Fruit fly (Drosophila melanogaster): ENCODE data around the gene mthl7.
A peak's percentile ranks its signal among the peaks of the same experiment; 100 is the strongest.

mthl7 gene

DNA sequence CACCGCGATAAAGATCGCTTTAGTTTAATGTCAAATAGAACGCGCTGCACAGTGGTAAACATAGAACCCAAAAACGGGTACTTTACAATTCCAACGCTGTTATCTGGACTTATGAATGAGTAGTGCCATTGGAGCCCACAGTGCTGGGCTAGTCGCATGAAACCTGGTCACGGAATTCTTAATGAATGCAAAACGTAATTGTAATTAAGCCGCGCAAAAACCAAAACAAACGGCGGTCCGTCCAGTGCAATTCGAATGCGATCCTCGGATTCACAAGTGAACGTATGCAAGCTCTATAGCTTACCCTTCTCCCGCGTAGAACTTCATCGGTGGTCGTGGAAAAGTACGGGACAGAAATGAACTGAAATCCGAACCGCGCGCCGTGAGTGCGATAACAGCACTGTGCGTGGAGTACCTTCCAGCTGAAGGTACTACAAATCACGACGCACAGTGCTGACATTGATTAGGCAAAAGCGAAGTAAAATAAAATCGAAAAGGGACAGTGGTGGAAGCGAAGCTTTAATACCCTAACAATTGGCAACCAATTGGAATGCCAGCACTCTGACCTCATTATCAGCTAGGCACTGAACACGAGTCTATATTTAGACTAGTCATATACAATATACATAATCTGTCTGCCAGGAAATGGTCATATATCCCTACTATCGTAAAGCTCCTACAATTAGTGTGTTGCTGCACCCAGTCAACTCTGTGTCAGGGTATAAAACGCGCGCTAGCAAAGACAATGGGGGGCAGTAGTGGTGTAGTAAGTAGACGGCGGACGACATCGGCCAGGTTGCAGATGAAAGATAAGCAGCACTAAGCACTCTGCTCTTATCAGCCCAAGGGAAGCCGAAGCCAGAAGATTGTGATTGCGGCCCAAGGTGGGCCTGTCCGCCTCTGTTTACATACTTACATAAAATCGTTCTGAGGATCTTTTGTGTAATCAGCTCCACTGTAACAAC, 5.2 kb upstream of the mthl7 start (continued):
- no peak for TF ChIP-seq Dad (GFP tag; optimal IDR thresholded peaks at IDR 0.05)
- peak; percentile 30 for TF ChIP-seq Abd-B (GFP tag; optimal IDR thresholded peaks at IDR 0.05)
- no peak for TF ChIP-seq CG13894 (tag; optimal IDR thresholded peaks at IDR 0.05)
- TF ChIP-seq pb (GFP tag; optimal IDR thresholded peaks at IDR 0.05), result peak; percentile 31
- TF ChIP-seq Opbp (GFP tag; IDR thresholded peaks at IDR 0.05; ENCODE audit: partially characterized antibody), result no peak
- TF ChIP-seq croc (GFP tag; conservative IDR thresholded peaks at IDR 0.05), result no peak
- TF ChIP-seq CG2120 (GFP tag; optimal IDR thresholded peaks at IDR 0.05), result peak; percentile 74
- peak; percentile 70 for TF ChIP-seq gro (GFP tag; optimal IDR thresholded peaks at IDR 0.05)
- TF ChIP-seq Tbp (GFP tag; optimal IDR thresholded peaks at IDR 0.05), result no peak
- peak; percentile 38 for TF ChIP-seq CG12104 (GFP tag; optimal IDR thresholded peaks at IDR 0.05)
- TF ChIP-seq shn (GFP tag; optimal IDR thresholded peaks at IDR 0.05), result peak; percentile 65
- TF ChIP-seq CG10959 (GFP tag; IDR thresholded peaks at IDR 0.05), result no peak
- TF ChIP-seq rib (GFP tag; IDR thresholded peaks at IDR 0.05), result no peak
- TF ChIP-seq CG5180 (GFP tag; optimal IDR thresholded peaks at IDR 0.05), result peak; percentile 12
- peak; percentile 11 for TF ChIP-seq CG6683 (GFP tag; optimal IDR thresholded peaks at IDR 0.05)
- peak; percentile 9 for TF ChIP-seq CG10267 (tag; optimal IDR thresholded peaks at IDR 0.05)
- TF ChIP-seq CG17359 (tag; optimal IDR thresholded peaks at IDR 0.05), result peak; percentile 43
- TF ChIP-seq D (optimal IDR thresholded peaks at IDR 0.05), result peak; percentile 2
- peak; percentile 22 for TF ChIP-seq D (GFP tag; optimal IDR thresholded peaks at IDR 0.05)
- TF ChIP-seq CG31388 (GFP tag; optimal IDR thresholded peaks at IDR 0.05), result no peak
- no peak for TF ChIP-seq CG32767 (GFP tag; IDR thresholded peaks at IDR 0.05)
- peak; percentile 31 for TF ChIP-seq CG18476 (GFP tag; optimal IDR thresholded peaks at IDR 0.05)
- no peak for TF ChIP-seq bigmax (GFP tag; optimal IDR thresholded peaks at IDR 0.05)
- TF ChIP-seq CG31365 (tag; optimal IDR thresholded peaks at IDR 0.05), result no peak
- no peak for TF ChIP-seq CG15011 (GFP tag; optimal IDR thresholded peaks at IDR 0.05)
- no peak for TF ChIP-seq CG18619 (GFP tag; optimal IDR thresholded peaks at IDR 0.05)
- peak; percentile 12 for TF ChIP-seq CG13624 (GFP tag; optimal IDR thresholded peaks at IDR 0.05)
- peak; percentile 57 for TF ChIP-seq CG9609 (GFP tag; optimal IDR thresholded peaks at IDR 0.05)
- no peak for TF ChIP-seq CG15601 (tag; optimal IDR thresholded peaks at IDR 0.05)
- TF ChIP-seq ac (GFP tag; optimal IDR thresholded peaks at IDR 0.05), result no peak
- no peak for TF ChIP-seq CG13775 (GFP tag; optimal IDR thresholded peaks at IDR 0.05)
- peak; percentile 35 for TF ChIP-seq CG8089 (GFP tag; optimal IDR thresholded peaks at IDR 0.05)
- no peak for TF ChIP-seq usp (GFP tag; optimal IDR thresholded peaks at IDR 0.05)
- TF ChIP-seq Oaz (GFP tag; IDR thresholded peaks at IDR 0.05), result 0 out of 2 replicates have a peak, but pooled peaks have one; percentile 30
- TF ChIP-seq crc (GFP tag; optimal IDR thresholded peaks at IDR 0.05), result no peak
- TF ChIP-seq CG7786 (GFP tag; optimal IDR thresholded peaks at IDR 0.05), result peak; percentile 67
- peak; percentile 18 for TF ChIP-seq ems (GFP tag; optimal IDR thresholded peaks at IDR 0.05)
- TF ChIP-seq CG7357 (GFP tag; IDR thresholded peaks at IDR 0.05), result peak; percentile 53; the same call in 1 of the 3 replicates
- no peak for TF ChIP-seq CG17568 (GFP tag; optimal IDR thresholded peaks at IDR 0.05)
- TF ChIP-seq CG17802 (tag; optimal IDR thresholded peaks at IDR 0.05), result no peak
- no peak for TF ChIP-seq NFAT (GFP tag; IDR thresholded peaks at IDR 0.05)
- TF ChIP-seq bowl (GFP tag; IDR thresholded peaks at IDR 0.05), result no peak
- no peak for TF ChIP-seq CG2202 (tag; optimal IDR thresholded peaks at IDR 0.05)
- no peak for TF ChIP-seq nau (GFP tag; optimal IDR thresholded peaks at IDR 0.05)
- TF ChIP-seq CG11398 (GFP tag; optimal IDR thresholded peaks at IDR 0.05), result peak; percentile 46
- 0 out of 4 replicates have a peak, but pooled peaks have one; percentile 41 for TF ChIP-seq chinmo (GFP tag; IDR thresholded peaks at IDR 0.05; ENCODE audit: partially characterized antibody)
- TF ChIP-seq CG16863 (GFP tag; optimal IDR thresholded peaks at IDR 0.05), result peak; percentile 63
- peak; percentile 21 for TF ChIP-seq disco-r (GFP tag; optimal IDR thresholded peaks at IDR 0.05)
- 0 out of 2 replicates have a peak, but pooled peaks have one; percentile 25 for TF ChIP-seq ham (GFP tag; IDR thresholded peaks at IDR 0.05)
